Worm (Caenorhabditis elegans) whole organism, young adult: Measurements from ENCODE around the gene ctns-1.

Source experiments
- B0035.1 ChIP-seq: sonication (generic microtip); optimal IDR thresholded peaks from 2 replicates; lab custom pipeline; 2016; ENCODE audit warnings: missing genetic modification characterization, mild to moderate bottlenecking, missing compliant biosample characterization, missing genotype, missing genetic modification reagents
- B0261.1 ChIP-seq: sonication (generic microtip); optimal IDR thresholded peaks from 2 replicates; lab custom pipeline; 2016; ENCODE audit warnings: mild to moderate bottlenecking, missing genetic modification characterization, moderate library complexity, missing compliant biosample characterization
- C06A6.2 ChIP-seq: fragments of 200-800 bp; sonication (Bioruptor generic); conservative IDR thresholded peaks from 2 replicates; pipeline ENCODE4 v1.3.6; 2022; ENCODE audit warnings: missing genetic modification characterization, missing compliant biosample characterization
- F22D6.2 ChIP-seq: sonication (generic microtip); optimal IDR thresholded peaks from 2 replicates; lab custom pipeline; 2016; ENCODE audit warnings: mild to moderate bottlenecking, missing genetic modification characterization, missing compliant biosample characterization
- F23B12.7 ChIP-seq: sonication (generic microtip); optimal IDR thresholded peaks from 2 replicates; lab custom pipeline; 2017; ENCODE audit warnings: missing genetic modification characterization, mild to moderate bottlenecking, missing compliant biosample characterization, antibody characterized with exemption, moderate library complexity; ENCODE audit not compliant: insufficient read depth
- F57C9.4 ChIP-seq: sonication (generic microtip); optimal IDR thresholded peaks from 2 replicates; lab custom pipeline; 2017; ENCODE audit warnings: mild to moderate bottlenecking, missing genetic modification characterization, missing compliant biosample characterization
- T07F8.4 ChIP-seq: sonication (generic microtip); optimal IDR thresholded peaks from 2 replicates; lab custom pipeline; 2016; ENCODE audit warnings: mild to moderate bottlenecking, missing genetic modification characterization, moderate library complexity, missing compliant biosample characterization
- T26A5.8 ChIP-seq: sonication (generic microtip); optimal IDR thresholded peaks from 2 replicates; lab custom pipeline; 2016; ENCODE audit warnings: missing genetic modification characterization, missing compliant biosample characterization
- Y67H2A.10 ChIP-seq: fragments of 200-800 bp; sonication (Bioruptor generic); conservative IDR thresholded peaks from 2 replicates; pipeline ENCODE4 v1.3.6; 2022; ENCODE audit warnings: missing genetic modification reagents, missing genetic modification characterization, missing compliant biosample characterization
- Y79H2A.3 ChIP-seq: fragments of 200-800 bp; sonication (Bioruptor generic); conservative IDR thresholded peaks from 2 replicates; pipeline ENCODE4 v1.3.6; 2022; ENCODE audit warnings: missing genetic modification reagents, missing genetic modification characterization, missing compliant biosample characterization
- ZK185.1 ChIP-seq: sonication (generic microtip); optimal IDR thresholded peaks from 2 replicates; lab custom pipeline; 2016; ENCODE audit warnings: mild to moderate bottlenecking, missing genetic modification characterization, missing compliant biosample characterization; ENCODE audit not compliant: poor library complexity, severe bottlenecking
- ama-1 ChIP-seq, 3 experiments: fragments of 150-350 bp in 1 of 3; sonication (generic microtip) in 2 of 3; optimal IDR thresholded peaks; 2 replicates each; lab custom pipeline; 2014 to 2018; ENCODE audit warnings: missing biosample characterization in 2 of 3, missing genetic modification characterization in 2 of 3, missing genetic modification reagents in 2 of 3
- atf-7 ChIP-seq: sonication (generic microtip); optimal IDR thresholded peaks from 2 replicates; lab custom pipeline; 2017; ENCODE audit warnings: mild to moderate bottlenecking, missing genetic modification characterization, missing compliant biosample characterization
- attf-3 ChIP-seq: fragments of 200-800 bp; sonication (Bioruptor generic); conservative IDR thresholded peaks from 2 replicates; pipeline ENCODE4 v1.3.6; 2022; ENCODE audit warnings: missing genetic modification reagents, missing genetic modification characterization, missing compliant biosample characterization
- ccch-3 ChIP-seq: fragments of 200-800 bp; sonication (Bioruptor generic); optimal IDR thresholded peaks from 2 replicates; lab custom pipeline; 2018; ENCODE audit warnings: mild to moderate bottlenecking, missing genetic modification characterization, missing compliant biosample characterization
- cebp-2 ChIP-seq: fragments of 200-800 bp; sonication (Bioruptor generic); IDR thresholded peaks from 2 replicates; pipeline ENCODE4 v1.3.6; 2022; ENCODE audit warnings: missing genetic modification characterization, missing compliant biosample characterization
- ceh-100 ChIP-seq: fragments of 200-800 bp; sonication (Bioruptor generic); IDR thresholded peaks from 2 replicates; pipeline ENCODE4 v1.3.6; 2022; ENCODE audit warnings: missing genetic modification reagents, missing genetic modification characterization, missing compliant biosample characterization
- ceh-91 ChIP-seq: fragments of 200-800 bp; sonication (Bioruptor generic); IDR thresholded peaks from 2 replicates; pipeline ENCODE4 v1.3.6; 2022; ENCODE audit warnings: missing genetic modification reagents, missing genetic modification characterization, missing compliant biosample characterization
- die-1 ChIP-seq: sonication (generic microtip); optimal IDR thresholded peaks from 2 replicates; lab custom pipeline; 2016; ENCODE audit warnings: missing genotype, mild to moderate bottlenecking, missing genetic modification characterization, missing compliant biosample characterization
- dpff-1 ChIP-seq: sonication (generic microtip); optimal IDR thresholded peaks from 2 replicates; lab custom pipeline; 2017; ENCODE audit warnings: mild to moderate bottlenecking, missing genetic modification characterization, missing compliant biosample characterization
- efl-1 ChIP-seq: fragments of 150-350 bp; optimal IDR thresholded peaks from 2 replicates; lab custom pipeline; 2014; ENCODE audit warnings: missing biosample characterization, missing genetic modification reagents, missing genetic modification characterization
- egl-44 ChIP-seq: fragments of 200-800 bp; sonication (Bioruptor generic); IDR thresholded peaks from 2 replicates; pipeline ENCODE4 v1.3.6; 2022; ENCODE audit warnings: missing genetic modification reagents, missing genetic modification characterization, missing compliant biosample characterization
- gei-17 ChIP-seq: fragments of 200-800 bp; sonication (Bioruptor generic); optimal IDR thresholded peaks from 2 replicates; lab custom pipeline; 2018; ENCODE audit warnings: mild to moderate bottlenecking, missing genetic modification characterization, missing compliant biosample characterization
- him-1 ChIP-seq: sonication (generic microtip); optimal IDR thresholded peaks from 2 replicates; lab custom pipeline; 2016; ENCODE audit warnings: missing genotype, missing genetic modification reagents, missing genetic modification characterization, missing compliant biosample characterization
- hlh-26 ChIP-seq: fragments of 200-800 bp; sonication (Bioruptor generic); conservative IDR thresholded peaks from 2 replicates; pipeline ENCODE4 v1.3.6; 2022; ENCODE audit warnings: missing genetic modification reagents, missing genetic modification characterization, missing compliant biosample characterization
- hrde-1 ChIP-seq: sonication (generic microtip); optimal IDR thresholded peaks from 2 replicates; lab custom pipeline; 2016; ENCODE audit warnings: missing genetic modification characterization, mild to moderate bottlenecking, missing compliant biosample characterization, moderate library complexity, missing genotype, missing genetic modification reagents, borderline replicate concordance
- hsf-1 ChIP-seq: fragments of 200-800 bp; sonication (Bioruptor generic); IDR thresholded peaks from 2 replicates; pipeline ENCODE4 v1.3.6; 2022; ENCODE audit warnings: missing genetic modification reagents, missing genetic modification characterization, missing compliant biosample characterization
- let-526 ChIP-seq: fragments of 200-800 bp; sonication (Bioruptor generic); IDR thresholded peaks from 2 replicates; pipeline ENCODE4 v1.3.6; 2022; ENCODE audit warnings: missing genetic modification reagents, missing genetic modification characterization, missing compliant biosample characterization
- let-607 ChIP-seq, 2 experiments: fragments of 200-800 bp in 1 of 2; sonication (Bioruptor generic) in 1 of 2; sonication (generic microtip) in 1 of 2; optimal IDR thresholded peaks; 2 replicates each; lab custom pipeline; 2016 to 2018; ENCODE audit warnings: mild to moderate bottlenecking in 2 of 2, missing compliant biosample characterization in 2 of 2, missing genetic modification characterization in 2 of 2, moderate library complexity in 2 of 2, missing genotype in 1 of 2
- lin-40 ChIP-seq: sonication (generic microtip); optimal IDR thresholded peaks from 2 replicates; lab custom pipeline; 2016; ENCODE audit warnings: missing genetic modification characterization, mild to moderate bottlenecking, missing compliant biosample characterization, missing genotype, missing genetic modification reagents
- lir-1 ChIP-seq: fragments of 200-800 bp; sonication (Bioruptor generic); conservative IDR thresholded peaks from 2 replicates; pipeline ENCODE4 v1.3.6; 2022; ENCODE audit warnings: missing genetic modification reagents, missing genetic modification characterization, missing compliant biosample characterization
- lsy-27 ChIP-seq: sonication (generic microtip); optimal IDR thresholded peaks from 2 replicates; lab custom pipeline; 2017; ENCODE audit warnings: missing genetic modification characterization, mild to moderate bottlenecking, missing compliant biosample characterization, antibody characterized with exemption, missing genotype, borderline replicate concordance; ENCODE audit not compliant: insufficient read depth
- madf-10 ChIP-seq: sonication (generic microtip); optimal IDR thresholded peaks from 2 replicates; lab custom pipeline; 2016; ENCODE audit warnings: mild to moderate bottlenecking, missing genetic modification characterization, missing compliant biosample characterization
- madf-3 ChIP-seq: fragments of 200-800 bp; sonication (Bioruptor generic); IDR thresholded peaks from 2 replicates; pipeline ENCODE4 v1.3.6; 2022; ENCODE audit warnings: missing genetic modification reagents, missing genetic modification characterization, missing compliant biosample characterization
- mel-28 ChIP-seq: sonication (generic microtip); optimal IDR thresholded peaks from 2 replicates; lab custom pipeline; 2016; ENCODE audit warnings: borderline replicate concordance, mild to moderate bottlenecking, missing genetic modification characterization, missing compliant biosample characterization
- mxl-1 ChIP-seq: sonication (generic microtip); optimal IDR thresholded peaks from 2 replicates; lab custom pipeline; 2016; ENCODE audit warnings: missing genetic modification characterization, missing compliant biosample characterization
- nhr-179 ChIP-seq: sonication (generic microtip); optimal IDR thresholded peaks from 2 replicates; lab custom pipeline; 2016; ENCODE audit warnings: mild to moderate bottlenecking, missing genetic modification characterization, missing compliant biosample characterization
- repo-1 ChIP-seq: sonication (generic microtip); optimal IDR thresholded peaks from 2 replicates; lab custom pipeline; 2017; ENCODE audit warnings: mild to moderate bottlenecking, missing genetic modification characterization, missing compliant biosample characterization
- sea-2 ChIP-seq: fragments of 200-800 bp; sonication (Bioruptor generic); IDR thresholded peaks from 2 replicates; pipeline ENCODE4 v1.3.6; 2022; ENCODE audit warnings: missing genetic modification characterization, missing compliant biosample characterization
- snpc-3.4 ChIP-seq: sonication (generic microtip); optimal IDR thresholded peaks from 2 replicates; lab custom pipeline; 2017; ENCODE audit warnings: missing genetic modification characterization, mild to moderate bottlenecking, missing compliant biosample characterization, antibody characterized with exemption, moderate library complexity, missing genotype, missing genetic modification reagents
- sptf-2 ChIP-seq: fragments of 200-800 bp; sonication (Bioruptor generic); optimal IDR thresholded peaks from 2 replicates; lab custom pipeline; 2018; ENCODE audit warnings: mild to moderate bottlenecking, missing genetic modification characterization, missing compliant biosample characterization
- tbx-9 ChIP-seq: sonication (generic microtip); optimal IDR thresholded peaks from 2 replicates; lab custom pipeline; 2016; ENCODE audit warnings: borderline replicate concordance, missing genetic modification characterization, inconsistent platforms, missing compliant biosample characterization
- unc-130 ChIP-seq: sonication (generic microtip); optimal IDR thresholded peaks from 2 replicates; lab custom pipeline; 2016; ENCODE audit warnings: missing genetic modification reagents, missing genetic modification characterization, missing compliant biosample characterization
- zfh-2 ChIP-seq: fragments of 200-800 bp; sonication (Bioruptor generic); conservative IDR thresholded peaks from 2 replicates; pipeline ENCODE4 v1.3.6; 2022; ENCODE audit warnings: missing genetic modification reagents, missing genetic modification characterization, missing compliant biosample characterization
- zim-3 ChIP-seq: sonication (generic microtip); optimal IDR thresholded peaks from 2 replicates; lab custom pipeline; 2017; ENCODE audit warnings: mild to moderate bottlenecking, missing genetic modification characterization, moderate library complexity, missing compliant biosample characterization
- ztf-22 ChIP-seq: fragments of 200-800 bp; sonication (Bioruptor generic); optimal IDR thresholded peaks from 2 replicates; lab custom pipeline; 2018; ENCODE audit warnings: mild to moderate bottlenecking, missing genetic modification characterization, moderate library complexity, missing compliant biosample characterization
- ztf-26 ChIP-seq: sonication (generic microtip); optimal IDR thresholded peaks from 2 replicates; lab custom pipeline; 2017; ENCODE audit warnings: missing genetic modification characterization, missing compliant biosample characterization
- ztf-3 ChIP-seq: fragments of 200-800 bp; sonication (Bioruptor generic); optimal IDR thresholded peaks from 2 replicates; lab custom pipeline; 2018; ENCODE audit warnings: mild to moderate bottlenecking, missing genetic modification characterization, missing compliant biosample characterization

ctns-1 gene

DNA sequence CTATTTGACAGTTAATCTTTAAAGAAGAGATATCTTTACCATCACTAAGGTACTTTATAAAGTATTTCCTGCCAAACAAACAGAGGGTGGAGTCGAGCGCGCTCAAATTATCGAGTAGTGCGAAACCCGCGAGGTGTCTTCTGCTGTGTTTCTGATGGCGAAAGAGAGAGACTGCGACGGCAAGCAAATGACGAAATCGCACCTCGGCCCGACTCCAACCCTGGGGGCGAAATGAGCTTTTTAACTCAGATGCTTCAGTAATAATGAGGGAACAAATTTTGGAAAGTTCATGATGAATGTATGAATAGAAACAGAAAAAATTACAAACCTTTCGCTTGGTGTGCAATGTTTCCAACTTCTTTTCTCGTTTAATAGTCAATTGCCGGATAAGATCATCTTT lies 45.2 kb downstream of the ctns-1 start (continued):
- TF ChIP-seq die-1 (tag; lab: Kevin White, UChicago): no peak
- TF ChIP-seq ZK185.1 (tag; lab: Kevin White, UChicago): peak; percentile 45
- TF ChIP-seq F57C9.4 (tag; lab: Kevin White, UChicago): no peak
- TF ChIP-seq lsy-27: no peak
- TF ChIP-seq tbx-9 (tag; lab: Kevin White, UChicago): no peak
- peak; percentile 29 for TF ChIP-seq ama-1 (optimal IDR thresholded peaks at IDR 0.05; lab: Kevin White, UChicago)
- TF ChIP-seq ama-1 (GFP tag; optimal IDR thresholded peaks at IDR 0.05; lab: Kevin White, UChicago): peak in 1 of 2 experiments; percentile 23
- no peak for TF ChIP-seq Y79H2A.3 (GFP tag; lab: Robert Waterston, UW)
- no peak for TF ChIP-seq B0035.1
- no peak for TF ChIP-seq F22D6.2 (tag; lab: Kevin White, UChicago)
- TF ChIP-seq zfh-2: no peak

DNA sequence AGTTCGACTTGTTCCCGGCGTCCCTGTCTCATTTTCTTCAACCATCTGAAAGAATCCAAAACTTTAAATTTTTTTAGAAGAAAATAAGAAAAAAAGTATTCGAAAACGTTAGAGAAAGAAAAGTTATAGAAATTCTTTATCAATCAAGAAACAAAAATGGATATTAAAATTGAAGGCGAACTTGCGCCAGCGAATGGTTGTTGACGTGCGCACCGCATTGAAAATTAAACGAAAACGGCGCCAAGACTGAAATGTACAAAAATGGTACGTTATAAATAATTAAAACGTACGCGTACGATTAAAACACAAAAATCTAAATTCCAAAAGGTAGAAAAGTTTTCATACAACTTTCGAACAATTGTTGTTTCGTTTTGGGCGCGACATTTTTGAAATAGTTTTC lies 49.9 kb downstream of the ctns-1 start, which contains the start of gene K02C4.3:
Gene K02C4.3 (minus strand): TSS at position 51 of the 400 bp plus-strand sequence.
- TF ChIP-seq atf-7 (tag; lab: Kevin White, UChicago) (no peak), ceh-100 (GFP tag; lab: Robert Waterston, UW) (no peak), ceh-91 (GFP tag; lab: Robert Waterston, UW) (0 out of 2 replicates have a peak, but pooled peaks have one; percentile 16), Y67H2A.10 (GFP tag; lab: Robert Waterston, UW) (no peak), efl-1 (peak; percentile 69), gei-17 (GFP tag; lab: Kevin White, UChicago) (no peak), T26A5.8 (tag; lab: Kevin White, UChicago) (no peak), egl-44 (GFP tag; lab: Robert Waterston, UW) (no peak), zim-3 (tag; lab: Kevin White, UChicago) (no peak), let-526 (GFP tag; lab: Robert Waterston, UW) (no peak), hsf-1 (no peak), mel-28 (no peak), hrde-1 (no peak), ccch-3 (GFP tag; lab: Kevin White, UChicago) (no peak), madf-10 (tag; lab: Kevin White, UChicago) (no peak), dpff-1 (tag; lab: Kevin White, UChicago) (no peak), hlh-26 (GFP tag; lab: Robert Waterston, UW) (no peak), T07F8.4 (tag; lab: Kevin White, UChicago) (no peak), nhr-179 (tag; lab: Kevin White, UChicago) (no peak), sptf-2 (GFP tag; lab: Kevin White, UChicago) (no peak), F22D6.2 (tag; lab: Kevin White, UChicago) (no peak), him-1 (tag; lab: Kevin White, UChicago) (peak; percentile 44), repo-1 (tag; lab: Kevin White, UChicago) (no peak), C06A6.2 (GFP tag; lab: Robert Waterston, UW) (no peak), snpc-3.4 (tag; lab: Kevin White, UChicago) (peak; percentile 60), sea-2 (GFP tag; lab: Robert Waterston, UW) (no peak), F23B12.7 (tag; lab: Kevin White, UChicago) (peak; percentile 13), lin-40 (tag; lab: Kevin White, UChicago) (peak; percentile 37), lir-1 (GFP tag; lab: Robert Waterston, UW) (no peak), mxl-1 (tag; lab: Kevin White, UChicago) (no peak), ztf-22 (GFP tag; lab: Kevin White, UChicago) (no peak), cebp-2 (no peak), ztf-3 (GFP tag; lab: Kevin White, UChicago) (no peak), B0261.1 (tag; lab: Kevin White, UChicago) (no peak), attf-3 (GFP tag; lab: Robert Waterston, UW) (no peak), let-607 (tag; optimal IDR thresholded peaks at IDR 0.05; lab: Kevin White, UChicago) (no peak), unc-130 (no peak), ztf-26 (no peak), madf-3 (no peak)
